Worm (Caenorhabditis elegans) whole organism, early embryonic: ENCODE data around the gene clec-266.

ENCODE experiments used
- F13C5.2 ChIP-seq: sonication (generic microtip); optimal IDR thresholded peaks from 2 replicates; lab custom pipeline; 2017; ENCODE audit warnings: mild to moderate bottlenecking, missing genetic modification characterization, inconsistent platforms, missing compliant biosample characterization
- aly-1 ChIP-seq: sonication (generic microtip); optimal IDR thresholded peaks from 2 replicates; lab custom pipeline; 2016; ENCODE audit warnings: missing genetic modification characterization, missing compliant biosample characterization
- ama-1 ChIP-seq: fragments of 150-350 bp; optimal IDR thresholded peaks from 2 replicates; lab custom pipeline; 2014
- ceh-36 ChIP-seq: sonication (generic microtip); optimal IDR thresholded peaks from 2 replicates; lab custom pipeline; 2016; ENCODE audit warnings: missing genetic modification characterization, inconsistent platforms, missing compliant biosample characterization
- flt-1 ChIP-seq: fragments of 200-800 bp; sonication (Bioruptor generic); IDR thresholded peaks from 2 replicates; pipeline ENCODE4 v1.3.6; 2022; ENCODE audit warnings: missing genetic modification characterization, missing compliant biosample characterization
- hmbx-1 ChIP-seq: sonication (generic microtip); optimal IDR thresholded peaks from 2 replicates; lab custom pipeline; 2016; ENCODE audit warnings: mild to moderate bottlenecking, missing genetic modification characterization, missing compliant biosample characterization
- hmg-4 ChIP-seq: fragments of 200-800 bp; sonication (Bioruptor generic); optimal IDR thresholded peaks from 2 replicates; lab custom pipeline; 2018; ENCODE audit warnings: mild to moderate bottlenecking, missing genetic modification characterization, missing compliant biosample characterization
- pes-1 ChIP-seq: fragments of 200-800 bp; sonication (Bioruptor generic); IDR thresholded peaks from 2 replicates; pipeline ENCODE4 v1.3.6; 2022; ENCODE audit warnings: missing genetic modification reagents, missing genetic modification characterization, missing compliant biosample characterization

- TF ChIP-seq ama-1 (no peak), ceh-36 (tag; lab: Kevin White, UChicago) (no peak), aly-1 (tag; lab: Kevin White, UChicago) (no peak), hmbx-1 (tag; lab: Kevin White, UChicago) (no peak), hmg-4 (GFP tag; lab: Kevin White, UChicago) (no peak), pes-1 (GFP tag; lab: Robert Waterston, UW) (no peak), F13C5.2 (tag; lab: Kevin White, UChicago) (no peak), flt-1 (GFP tag; lab: Robert Waterston, UW) (no peak)
Observed at ce11 chrX:6609251-6609650, 13.5 kb downstream of the clec-266 start.
